Fruit fly (Drosophila melanogaster) whole organism, wandering third instar larva: ENCODE results near the gene CG10560.

Experiments used
- CrebA ChIP-seq: fragments of 200-800 bp; sonication (Bioruptor generic); optimal IDR thresholded peaks from 2 replicates; lab custom pipeline; 2016; ENCODE audit warnings: missing biosample characterization, mild to moderate bottlenecking, missing genetic modification characterization, borderline replicate concordance
- dsf ChIP-seq: sonication (Bioruptor generic); optimal IDR thresholded peaks from 2 replicates; lab custom pipeline; 2016; ENCODE audit warnings: missing biosample characterization, missing genetic modification characterization, borderline replicate concordance
- pan ChIP-seq: fragments of >200 bp; optimal IDR thresholded peaks from 2 replicates; lab custom pipeline; 2017
- psq ChIP-seq: fragments of 200-800 bp; sonication (Bioruptor generic); optimal IDR thresholded peaks from 3 replicates; lab custom pipeline; 2017; ENCODE audit warnings: missing biosample characterization, mild to moderate bottlenecking, missing genetic modification characterization, moderate library complexity
- usp ChIP-seq: fragments of >200 bp; optimal IDR thresholded peaks from 2 replicates; lab custom pipeline; 2017; ENCODE audit warnings: missing biosample characterization, missing genetic modification characterization
- woc ChIP-seq: sonication (Bioruptor generic); optimal IDR thresholded peaks from 2 replicates; lab custom pipeline; 2016; ENCODE audit warnings: missing biosample characterization, mild to moderate bottlenecking, missing genetic modification characterization

dm6 chr3R:25299507-25299964 lies 20.4 kb downstream of the CG10560 start, which contains the start of gene CG31288:
- no peak for TF ChIP-seq woc
- no peak for TF ChIP-seq CrebA (GFP tag; lab: Kevin White, UChicago)
- no peak for TF ChIP-seq dsf (GFP tag; lab: Kevin White, UChicago)
- no peak for TF ChIP-seq psq (GFP tag; lab: Kevin White, UChicago)
- TF ChIP-seq pan (lab: Kevin White, UChicago) = no peak
- no peak for TF ChIP-seq usp (GFP tag; lab: Kevin White, UChicago)
